Worm (Caenorhabditis elegans): Measurements from ENCODE around the gene pcdr-1.

DNA sequence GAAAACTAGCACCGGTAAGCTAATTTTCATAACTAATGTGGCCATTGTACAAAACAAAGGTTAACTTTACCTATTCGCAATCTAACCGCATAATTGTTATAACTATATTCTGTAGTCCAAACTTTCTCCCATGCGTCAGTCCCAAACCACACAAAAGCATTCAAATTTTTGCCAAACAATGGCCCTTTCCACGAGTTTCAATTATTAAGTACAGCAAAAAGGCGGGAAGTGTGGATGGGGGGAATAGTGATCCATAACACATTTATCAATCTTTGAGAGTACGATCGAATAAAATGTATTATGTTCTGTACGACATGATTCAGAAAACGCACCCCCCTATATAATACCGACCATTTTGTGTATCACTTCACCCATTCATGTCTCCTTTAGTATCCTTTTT is 51.8 kb downstream of the pcdr-1 start, which contains the start of gene ZK662.6:
- TF ChIP-seq gei-17 (GFP tag; optimal IDR thresholded peaks at IDR 0.05) (no peak), die-1 (tag; optimal IDR thresholded peaks at IDR 0.05) (no peak), mel-28 (tag; optimal IDR thresholded peaks at IDR 0.05; ENCODE audit: borderline replicate concordance) (no peak), T07F8.4 (tag; optimal IDR thresholded peaks at IDR 0.05) (no peak), C06A6.2 (GFP tag; conservative IDR thresholded peaks at IDR 0.05) (no peak), egl-44 (GFP tag; IDR thresholded peaks at IDR 0.05) (no peak), ceh-27 (GFP tag; optimal IDR thresholded peaks at IDR 0.05) (no peak), Y56A3A.18 (GFP tag; IDR thresholded peaks at IDR 0.05) (no peak), F37B4.10 (GFP tag; IDR thresholded peaks at IDR 0.05) (no peak)
